Worm (Caenorhabditis elegans) whole organism, L2 larva: ENCODE measurements around the gene F22B3.8.

Source experiments
- C34F6.9 ChIP-seq: fragments of 150-350 bp; optimal IDR thresholded peaks from 2 replicates; lab custom pipeline; 2014; ENCODE audit warnings: missing biosample characterization, missing genetic modification characterization
- R02D3.7 ChIP-seq: fragments of 150-350 bp; optimal IDR thresholded peaks from 2 replicates; lab custom pipeline; 2014; ENCODE audit warnings: missing biosample characterization, missing genetic modification characterization
- Y55F3AM.14 ChIP-seq: fragments of 200-800 bp; sonication (Bioruptor generic); optimal IDR thresholded peaks from 2 replicates; lab custom pipeline; 2018; ENCODE audit warnings: mild to moderate bottlenecking, missing genetic modification characterization, missing compliant biosample characterization
- ZK546.5 ChIP-seq: sonication (generic microtip); optimal IDR thresholded peaks from 2 replicates; lab custom pipeline; 2017; ENCODE audit warnings: missing biosample characterization, missing genetic modification characterization
- aly-2 ChIP-seq: fragments of 150-350 bp; optimal IDR thresholded peaks from 2 replicates; lab custom pipeline; 2014; ENCODE audit warnings: missing biosample characterization, missing genetic modification characterization
- ama-1 ChIP-seq: fragments of 150-350 bp; optimal IDR thresholded peaks from 2 replicates; lab custom pipeline; 2018; ENCODE audit warnings: inconsistent platforms
- ceh-16 ChIP-seq: fragments of 150-350 bp; optimal IDR thresholded peaks from 2 replicates; lab custom pipeline; 2014; ENCODE audit warnings: missing biosample characterization, missing genetic modification characterization
- ceh-82 ChIP-seq: fragments of 150-350 bp; optimal IDR thresholded peaks from 2 replicates; lab custom pipeline; 2014; ENCODE audit warnings: missing biosample characterization, missing genetic modification characterization
- crh-2 ChIP-seq: sonication (generic microtip); optimal IDR thresholded peaks from 2 replicates; lab custom pipeline; 2017; ENCODE audit warnings: missing biosample characterization, missing genetic modification characterization
- dmd-4 ChIP-seq: sonication (generic microtip); optimal IDR thresholded peaks from 2 replicates; lab custom pipeline; 2017; ENCODE audit warnings: missing biosample characterization, missing genetic modification characterization
- elt-1 ChIP-seq: fragments of 150-350 bp; optimal IDR thresholded peaks from 2 replicates; lab custom pipeline; 2014; ENCODE audit warnings: missing biosample characterization, missing genetic modification characterization
- elt-3 ChIP-seq: sonication (generic microtip); optimal IDR thresholded peaks from 2 replicates; lab custom pipeline; 2017; ENCODE audit warnings: missing biosample characterization, missing genetic modification characterization
- fos-1 ChIP-seq: fragments of 150-350 bp; optimal IDR thresholded peaks from 2 replicates; lab custom pipeline; 2014; ENCODE audit warnings: missing biosample characterization, missing genetic modification characterization
- lin-11 ChIP-seq: fragments of 150-350 bp; sonication (generic microtip); optimal IDR thresholded peaks from 2 replicates; lab custom pipeline; 2014; ENCODE audit warnings: missing biosample characterization, missing genetic modification characterization, inconsistent platforms, mixed read lengths
- lin-39 ChIP-seq: fragments of 150-350 bp; optimal IDR thresholded peaks from 2 replicates; lab custom pipeline; 2014; ENCODE audit warnings: missing biosample characterization, missing genetic modification reagents, missing genetic modification characterization
- lsy-2 ChIP-seq, 2 experiments: fragments of 150-350 bp in 1 of 2; sonication (generic microtip) in 1 of 2; optimal IDR thresholded peaks; 2 replicates each; lab custom pipeline; 2014 to 2017; ENCODE audit warnings: missing biosample characterization in 2 of 2, missing genetic modification characterization in 2 of 2
- mab-5 ChIP-seq: fragments of 150-350 bp; optimal IDR thresholded peaks from 2 replicates; lab custom pipeline; 2014; ENCODE audit warnings: missing biosample characterization, missing genetic modification characterization
- mbf-1 ChIP-seq: sonication (generic microtip); optimal IDR thresholded peaks from 2 replicates; lab custom pipeline; 2017; ENCODE audit warnings: missing biosample characterization, missing genetic modification characterization
- mdl-1 ChIP-seq, 2 experiments: fragments of 150-350 bp in 1 of 2; sonication (generic microtip) in 1 of 2; optimal IDR thresholded peaks; 2 replicates each; lab custom pipeline; 2017; ENCODE audit warnings: missing biosample characterization in 2 of 2, missing genetic modification characterization in 2 of 2
- nhr-11 ChIP-seq: fragments of 150-350 bp; optimal IDR thresholded peaks from 2 replicates; lab custom pipeline; 2014; ENCODE audit warnings: missing biosample characterization, missing genetic modification characterization
- nhr-12 ChIP-seq: fragments of 150-350 bp; optimal IDR thresholded peaks from 2 replicates; lab custom pipeline; 2014; ENCODE audit warnings: missing biosample characterization, missing genetic modification characterization
- nhr-129 ChIP-seq: fragments of 150-350 bp; optimal IDR thresholded peaks from 2 replicates; lab custom pipeline; 2014; ENCODE audit warnings: missing biosample characterization, missing genetic modification characterization
- nhr-21 ChIP-seq: fragments of 150-350 bp; optimal IDR thresholded peaks from 2 replicates; lab custom pipeline; 2014; ENCODE audit warnings: missing biosample characterization, missing genetic modification characterization
- nhr-23 ChIP-seq: fragments of 150-350 bp; optimal IDR thresholded peaks from 2 replicates; lab custom pipeline; 2014; ENCODE audit warnings: missing biosample characterization, missing genetic modification reagents, missing genetic modification characterization
- nhr-6 ChIP-seq: fragments of 150-350 bp; optimal IDR thresholded peaks from 2 replicates; lab custom pipeline; 2014; ENCODE audit warnings: missing biosample characterization, missing genetic modification characterization
- nhr-77 ChIP-seq: fragments of 150-350 bp; optimal IDR thresholded peaks from 2 replicates; lab custom pipeline; 2014; ENCODE audit warnings: missing biosample characterization, missing genetic modification characterization
- peb-1 ChIP-seq: fragments of 150-350 bp; optimal IDR thresholded peaks from 2 replicates; lab custom pipeline; 2014; ENCODE audit warnings: missing biosample characterization, missing genetic modification characterization
- sem-4 ChIP-seq: fragments of 150-350 bp; optimal IDR thresholded peaks from 2 replicates; lab custom pipeline; 2014; ENCODE audit warnings: missing biosample characterization, missing genetic modification reagents, missing genetic modification characterization
- sma-3 ChIP-seq: sonication (generic microtip); optimal IDR thresholded peaks from 2 replicates; lab custom pipeline; 2016; ENCODE audit warnings: missing genetic modification reagents, missing genetic modification characterization, missing compliant biosample characterization
- sma-9 ChIP-seq, 2 experiments: fragments of 150-350 bp in 1 of 2; sonication (generic microtip) in 1 of 2; optimal IDR thresholded peaks; 2 replicates each; lab custom pipeline; 2014 to 2016; ENCODE audit warnings: missing genetic modification characterization in 2 of 2, mild to moderate bottlenecking in 1 of 2, missing biosample characterization in 1 of 2, missing compliant biosample characterization in 1 of 2, missing genetic modification reagents in 1 of 2, moderate library complexity in 1 of 2
- snpc-4 ChIP-seq: fragments of 150-350 bp; optimal IDR thresholded peaks from 2 replicates; lab custom pipeline; 2014; ENCODE audit warnings: missing biosample characterization, missing genetic modification characterization
- unc-39 ChIP-seq: fragments of 150-350 bp; optimal IDR thresholded peaks from 2 replicates; lab custom pipeline; 2014; ENCODE audit warnings: missing biosample characterization, missing genetic modification characterization
- unc-55 ChIP-seq: fragments of 150-350 bp; sonication (generic microtip); optimal IDR thresholded peaks from 3 replicates; lab custom pipeline; 2014; ENCODE audit warnings: missing biosample characterization, missing genetic modification reagents, missing genetic modification characterization

F22B3.8 gene

ce11 chrIV:11379254-11379653, 45.5 kb downstream of the F22B3.8 start, which contains the start of gene fbxb-76:
Gene fbxb-76 (minus strand): TSS chrIV:11379354.
- TF ChIP-seq C34F6.9 (tag; lab: Kevin White, UChicago), result no peak
- TF ChIP-seq peb-1 (tag; lab: Kevin White, UChicago), result no peak
- TF ChIP-seq crh-2 (tag; lab: Kevin White, UChicago), result no peak
- no peak for TF ChIP-seq mbf-1 (tag; lab: Kevin White, UChicago)
- no peak for TF ChIP-seq sma-3 (GFP tag; lab: Kevin White, UChicago)
- TF ChIP-seq ama-1, result no peak
- no peak for TF ChIP-seq nhr-6 (tag; lab: Kevin White, UChicago)
- TF ChIP-seq lin-39, result no peak
- TF ChIP-seq nhr-23 (tag; lab: Kevin White, UChicago), result no peak
- no peak for TF ChIP-seq snpc-4 (tag; lab: Kevin White, UChicago)
- no peak for TF ChIP-seq lsy-2 (tag; optimal IDR thresholded peaks at IDR 0.05; lab: Kevin White, UChicago)
- no peak for TF ChIP-seq sem-4 (tag; lab: Kevin White, UChicago)
- TF ChIP-seq mab-5, result no peak
- no peak for TF ChIP-seq ZK546.5 (tag; lab: Kevin White, UChicago)
- no peak for TF ChIP-seq mdl-1 (tag; optimal IDR thresholded peaks at IDR 0.05; lab: Kevin White, UChicago)
- TF ChIP-seq dmd-4, result no peak
- no peak for TF ChIP-seq ceh-82 (tag; lab: Kevin White, UChicago)
- TF ChIP-seq nhr-129 (tag; lab: Kevin White, UChicago), result no peak
- no peak for TF ChIP-seq aly-2

ce11 chrIV:11377439-11377838, 47.3 kb downstream of the F22B3.8 start:
- TF ChIP-seq nhr-12 (tag; lab: Kevin White, UChicago) (no peak), nhr-11 (tag; lab: Kevin White, UChicago) (no peak), unc-39 (tag; lab: Kevin White, UChicago) (no peak), ama-1 (no peak), dmd-4 (no peak), peb-1 (tag; lab: Kevin White, UChicago) (no peak), Y55F3AM.14 (GFP tag; lab: Kevin White, UChicago) (no peak), nhr-23 (tag; lab: Kevin White, UChicago) (no peak), sem-4 (tag; lab: Kevin White, UChicago) (no peak), crh-2 (tag; lab: Kevin White, UChicago) (no peak), nhr-21 (tag; lab: Kevin White, UChicago) (no peak), fos-1 (tag; lab: Kevin White, UChicago) (no peak), ceh-16 (tag; lab: Kevin White, UChicago) (no peak), unc-55 (no peak), mbf-1 (tag; lab: Kevin White, UChicago) (no peak), sma-9 (GFP tag; optimal IDR thresholded peaks at IDR 0.05; lab: Kevin White, UChicago) (no peak), sma-9 (tag; optimal IDR thresholded peaks at IDR 0.05; lab: Kevin White, UChicago) (no peak), mdl-1 (tag; optimal IDR thresholded peaks at IDR 0.05; lab: Kevin White, UChicago) (no peak), nhr-77 (tag; lab: Kevin White, UChicago) (no peak), ZK546.5 (tag; lab: Kevin White, UChicago) (no peak), C34F6.9 (tag; lab: Kevin White, UChicago) (no peak)
- TF ChIP-seq, all 48 proteins: peak for 0

- TF ChIP-seq snpc-4 (tag; lab: Kevin White, UChicago), result no peak
- TF ChIP-seq lin-11, result no peak
- TF ChIP-seq peb-1 (tag; lab: Kevin White, UChicago), result no peak
- no peak for TF ChIP-seq lin-39
- no peak for TF ChIP-seq R02D3.7 (tag; lab: Kevin White, UChicago)
- no peak for TF ChIP-seq nhr-21 (tag; lab: Kevin White, UChicago)
- no peak for TF ChIP-seq nhr-6 (tag; lab: Kevin White, UChicago)
- no peak for TF ChIP-seq sem-4 (tag; lab: Kevin White, UChicago)
- TF ChIP-seq elt-1, result no peak
- no peak for TF ChIP-seq elt-3 (tag; lab: Kevin White, UChicago)
- TF ChIP-seq ceh-16 (tag; lab: Kevin White, UChicago), result no peak
These were observed 49.0 kb downstream of the F22B3.8 start for ce11 chrIV:11375713-11376112.
